Worm (Caenorhabditis elegans) whole organism, L1 larva: ENCODE data around the gene K10H10.9.
A peak's percentile ranks its signal among the peaks of the same experiment; 100 is the strongest.

Source experiments
- aly-2 ChIP-seq: fragments of 150-350 bp; optimal IDR thresholded peaks from 2 replicates; lab custom pipeline; 2014; ENCODE audit warnings: missing biosample characterization, missing genetic modification characterization
- blmp-1 ChIP-seq: fragments of 150-350 bp; optimal IDR thresholded peaks from 2 replicates; lab custom pipeline; 2014; ENCODE audit warnings: missing biosample characterization, missing genetic modification characterization
- ceh-63 ChIP-seq: fragments of 200-800 bp; sonication (Bioruptor generic); optimal IDR thresholded peaks from 2 replicates; lab custom pipeline; 2018; ENCODE audit warnings: mild to moderate bottlenecking, missing genetic modification characterization, missing compliant biosample characterization
- dpl-1 ChIP-seq, 3 experiments: fragments of 150-350 bp in 2 of 3; sonication (generic microtip) in 1 of 3; optimal IDR thresholded peaks; 2 replicates each; lab custom pipeline; 2014 to 2017; ENCODE audit warnings: missing biosample characterization in 3 of 3, missing genetic modification characterization in 3 of 3, missing genetic modification reagents in 3 of 3
- dsc-1 ChIP-seq: sonication (generic microtip); optimal IDR thresholded peaks from 2 replicates; lab custom pipeline; 2016; ENCODE audit warnings: mild to moderate bottlenecking, missing genetic modification characterization, missing compliant biosample characterization
- efl-1 ChIP-seq, 4 experiments: fragments of 150-350 bp; optimal IDR thresholded peaks in 3 of 4; peaks in 1 of 4; 1 replicate in 1 of 4; 2 replicates in 3 of 4; lab custom pipeline; 2014; ENCODE audit warnings: missing biosample characterization in 2 of 4, missing genetic modification characterization in 2 of 4, missing genetic modification reagents in 2 of 4
- egl-13 ChIP-seq: sonication (generic microtip); optimal IDR thresholded peaks from 2 replicates; lab custom pipeline; 2016; ENCODE audit warnings: missing genotype, missing genetic modification reagents, missing genetic modification characterization, missing compliant biosample characterization
- elt-2 ChIP-seq: sonication (generic microtip); optimal IDR thresholded peaks from 2 replicates; lab custom pipeline; 2016; ENCODE audit warnings: missing genetic modification characterization, mild to moderate bottlenecking, inconsistent platforms, missing compliant biosample characterization, missing genetic modification reagents
- elt-3 ChIP-seq, 6 experiments: fragments of 150-350 bp in 1 of 6; sonication (generic microtip); optimal IDR thresholded peaks; 2 replicates each; lab custom pipeline; 2017 to 2018; ENCODE audit warnings: missing biosample characterization in 6 of 6, missing genetic modification characterization in 6 of 6, inconsistent platforms in 1 of 6
- fkh-10 ChIP-seq: sonication (generic microtip); optimal IDR thresholded peaks from 2 replicates; lab custom pipeline; 2017; ENCODE audit warnings: missing biosample characterization, missing genetic modification reagents, missing genetic modification characterization
- fkh-8 ChIP-seq: sonication (generic microtip); optimal IDR thresholded peaks from 2 replicates; lab custom pipeline; 2016; ENCODE audit warnings: mild to moderate bottlenecking, missing genetic modification characterization, missing compliant biosample characterization
- grh-1 ChIP-seq: fragments of 200-800 bp; sonication (Bioruptor generic); IDR thresholded peaks from 2 replicates; pipeline ENCODE4 v1.3.6; 2022; ENCODE audit warnings: missing genetic modification reagents, missing genetic modification characterization, missing compliant biosample characterization
- hlh-17 ChIP-seq: fragments of 200-800 bp; sonication (Bioruptor generic); optimal IDR thresholded peaks from 2 replicates; lab custom pipeline; 2018; ENCODE audit warnings: missing genetic modification characterization, mild to moderate bottlenecking, missing compliant biosample characterization, moderate library complexity, borderline replicate concordance
- hlh-4 ChIP-seq: sonication (generic microtip); optimal IDR thresholded peaks from 2 replicates; lab custom pipeline; 2016; ENCODE audit warnings: mild to moderate bottlenecking, missing genetic modification characterization, missing compliant biosample characterization
- hpl-2 ChIP-seq: fragments of 150-350 bp; optimal IDR thresholded peaks from 2 replicates; lab custom pipeline; 2014; ENCODE audit warnings: missing biosample characterization, missing genetic modification reagents, missing genetic modification characterization
- irx-1 ChIP-seq: sonication (generic microtip); optimal IDR thresholded peaks from 2 replicates; lab custom pipeline; 2016; ENCODE audit warnings: missing genetic modification characterization, missing compliant biosample characterization
- lin-13 ChIP-seq: fragments of 150-350 bp; optimal IDR thresholded peaks from 2 replicates; lab custom pipeline; 2014; ENCODE audit warnings: missing biosample characterization, missing genetic modification reagents, missing genetic modification characterization
- lin-35 ChIP-seq, 2 experiments: fragments of 150-350 bp; optimal IDR thresholded peaks; 2 replicates each; lab custom pipeline; 2014; ENCODE audit warnings: missing biosample characterization in 2 of 2, missing genetic modification characterization in 2 of 2, missing genetic modification reagents in 2 of 2
- lir-3 ChIP-seq: sonication (generic microtip); optimal IDR thresholded peaks from 2 replicates; lab custom pipeline; 2016; ENCODE audit warnings: mild to moderate bottlenecking, missing genetic modification characterization, moderate library complexity, missing compliant biosample characterization; ENCODE audit not compliant: poor library complexity
- lsy-2 ChIP-seq, 2 experiments: fragments of 150-350 bp; optimal IDR thresholded peaks; 2 replicates each; lab custom pipeline; 2014; ENCODE audit warnings: missing biosample characterization in 2 of 2, missing genetic modification characterization in 2 of 2
- mdl-1 ChIP-seq, 2 experiments: fragments of 150-350 bp; optimal IDR thresholded peaks; 2 replicates each; lab custom pipeline; 2014 to 2017; ENCODE audit warnings: missing biosample characterization in 2 of 2, missing genetic modification characterization in 2 of 2, inconsistent platforms in 1 of 2
- nhr-11 ChIP-seq: fragments of 150-350 bp; optimal IDR thresholded peaks from 2 replicates; lab custom pipeline; 2014; ENCODE audit warnings: missing biosample characterization, missing genetic modification characterization
- nhr-12 ChIP-seq: sonication (generic microtip); optimal IDR thresholded peaks from 2 replicates; lab custom pipeline; 2017; ENCODE audit warnings: missing biosample characterization, missing genetic modification characterization
- nhr-19 ChIP-seq: fragments of 200-800 bp; sonication (Bioruptor generic); conservative IDR thresholded peaks from 2 replicates; pipeline ENCODE4 v1.3.6; 2022; ENCODE audit warnings: missing genetic modification characterization, missing compliant biosample characterization
- nhr-47 ChIP-seq: sonication (generic microtip); optimal IDR thresholded peaks from 2 replicates; lab custom pipeline; 2016; ENCODE audit warnings: mild to moderate bottlenecking, missing genetic modification characterization, moderate library complexity, missing compliant biosample characterization
- nhr-76 ChIP-seq: sonication (generic microtip); optimal IDR thresholded peaks from 2 replicates; lab custom pipeline; 2017; ENCODE audit warnings: missing biosample characterization, missing genetic modification characterization
- nhr-77 ChIP-seq: fragments of 150-350 bp; optimal IDR thresholded peaks from 2 replicates; lab custom pipeline; 2014; ENCODE audit warnings: missing biosample characterization, missing genetic modification characterization
- nhr-85 ChIP-seq: sonication (generic microtip); peaks from one replicate; lab custom pipeline; 2016; ENCODE audit warnings: missing genetic modification characterization, inconsistent platforms, missing compliant biosample characterization
- rnt-1 ChIP-seq: sonication (generic microtip); optimal IDR thresholded peaks from 2 replicates; lab custom pipeline; 2016; ENCODE audit warnings: mild to moderate bottlenecking, missing genetic modification characterization, moderate library complexity, missing compliant biosample characterization
- snpc-4 ChIP-seq: fragments of 150-350 bp; optimal IDR thresholded peaks from 2 replicates; lab custom pipeline; 2014; ENCODE audit warnings: missing biosample characterization, missing genetic modification characterization
- snu-23 ChIP-seq: sonication (generic microtip); optimal IDR thresholded peaks from 2 replicates; lab custom pipeline; 2016; ENCODE audit warnings: missing genetic modification characterization, missing compliant biosample characterization
- sptf-1 ChIP-seq: fragments of 150-350 bp; optimal IDR thresholded peaks from 2 replicates; lab custom pipeline; 2014; ENCODE audit warnings: missing biosample characterization, missing genetic modification characterization
- sup-37 ChIP-seq: fragments of 200-800 bp; sonication (Bioruptor generic); optimal IDR thresholded peaks from 2 replicates; lab custom pipeline; 2018; ENCODE audit warnings: mild to moderate bottlenecking, missing genetic modification characterization, missing compliant biosample characterization
- swsn-7 ChIP-seq: sonication (generic microtip); optimal IDR thresholded peaks from 2 replicates; lab custom pipeline; 2016; ENCODE audit warnings: missing genetic modification characterization, missing compliant biosample characterization
- tbx-2 ChIP-seq: sonication (generic microtip); optimal IDR thresholded peaks from 2 replicates; lab custom pipeline; 2016; ENCODE audit warnings: missing genetic modification characterization, missing compliant biosample characterization
- unc-62 ChIP-seq: fragments of 150-350 bp; optimal IDR thresholded peaks from 2 replicates; lab custom pipeline; 2014; ENCODE audit warnings: missing biosample characterization, missing genetic modification reagents, missing genetic modification characterization
- xbp-1 ChIP-seq: sonication (generic microtip); optimal IDR thresholded peaks from 2 replicates; lab custom pipeline; 2016; ENCODE audit warnings: missing genetic modification characterization, missing compliant biosample characterization
- zip-4 ChIP-seq: fragments of 200-800 bp; sonication (Bioruptor generic); optimal IDR thresholded peaks from 2 replicates; lab custom pipeline; 2018; ENCODE audit warnings: mild to moderate bottlenecking, missing genetic modification characterization, moderate library complexity, missing compliant biosample characterization

The K10H10.9 gene

ce11 chrII:14488661-14489060 is 26.3 kb downstream of the K10H10.9 start, which contains the start of gene usp-14 (continued):
- TF ChIP-seq unc-62 (GFP tag; lab: Kevin White, UChicago) (no peak), snpc-4 (peak; percentile 68), nhr-47 (peak; percentile 73), snu-23 (GFP tag; lab: Kevin White, UChicago) (peak; percentile 72), xbp-1 (tag; lab: Kevin White, UChicago) (peak; percentile 63), swsn-7 (peak; percentile 66), tbx-2 (peak; percentile 66), grh-1 (GFP tag; lab: Robert Waterston, UW) (peak; percentile 37; the same call in 1 of the 2 replicates), lin-13 (GFP tag; lab: Kevin White, UChicago) (no peak), fkh-10 (GFP tag; lab: Kevin White, UChicago) (no peak), irx-1 (tag; lab: Kevin White, UChicago) (peak; percentile 51), elt-2 (tag; lab: Kevin White, UChicago) (no peak), egl-13 (tag; lab: Kevin White, UChicago) (peak; percentile 20), ceh-63 (GFP tag; lab: Kevin White, UChicago) (no peak), lsy-2 (tag; optimal IDR thresholded peaks at IDR 0.05; lab: Kevin White, UChicago) (peak; percentile 70 to 78), nhr-77 (tag; lab: Kevin White, UChicago) (peak; percentile 58), aly-2 (tag; lab: Kevin White, UChicago) (no peak), hlh-4 (tag; lab: Kevin White, UChicago) (no peak), rnt-1 (tag; lab: Kevin White, UChicago) (peak; percentile 72), mdl-1 (tag; optimal IDR thresholded peaks at IDR 0.05; lab: Kevin White, UChicago) (peak in 1 of 2 experiments; percentile 52), nhr-11 (no peak), dsc-1 (peak; percentile 40), nhr-85 (tag; lab: Kevin White, UChicago) (peak; percentile 79), lir-3 (tag; lab: Kevin White, UChicago) (peak; percentile 8), hlh-17 (GFP tag; lab: Kevin White, UChicago) (no peak), nhr-19 (GFP tag; lab: Robert Waterston, UW) (peak; percentile 63), fkh-8 (peak; percentile 55)

ce11 chrII:14483813-14484212 is 31.1 kb downstream of the K10H10.9 start:
- TF ChIP-seq efl-1 (optimal IDR thresholded peaks at IDR 0.05; lab: Kevin White, UChicago) (no peak), efl-1 (GFP tag; optimal IDR thresholded peaks at IDR 0.05 in 1 of 2; lab: Kevin White, UChicago) (peak in 1 of 2 experiments; percentile 62), sptf-1 (no peak), hpl-2 (no peak), nhr-12 (no peak), hlh-17 (GFP tag; lab: Kevin White, UChicago) (no peak), sup-37 (GFP tag; lab: Kevin White, UChicago) (no peak)

ce11 chrII:14480772-14481171 is 34.1 kb downstream of the K10H10.9 start:
- TF ChIP-seq elt-3 (tag; optimal IDR thresholded peaks at IDR 0.05; lab: Kevin White, UChicago) (peak in 1 of 6 experiments; percentile 21), blmp-1 (tag; lab: Kevin White, UChicago) (peak; percentile 84), nhr-85 (tag; lab: Kevin White, UChicago) (peak; percentile 4), nhr-76 (tag; lab: Kevin White, UChicago) (no peak), hlh-4 (tag; lab: Kevin White, UChicago) (no peak), grh-1 (GFP tag; lab: Robert Waterston, UW) (peak; percentile 48)
- TF ChIP-seq, all 84 proteins: peak for 4

ce11 chrII:14479583-14480245 is 35.2 kb downstream of the K10H10.9 start, which contains the start of gene C13B4.1:
TSS of gene C13B4.1 (minus strand) at chrII:14479633.
- peak; percentile 45 to 76 (median 57) for TF ChIP-seq dpl-1 (GFP tag; optimal IDR thresholded peaks at IDR 0.05; lab: Kevin White, UChicago)
- TF ChIP-seq zip-4 (GFP tag; lab: Kevin White, UChicago) = no peak
- no peak for TF ChIP-seq nhr-76 (tag; lab: Kevin White, UChicago)
- no peak for TF ChIP-seq irx-1 (tag; lab: Kevin White, UChicago)
- peak; percentile 31 to 85 for TF ChIP-seq lin-35 (GFP tag; optimal IDR thresholded peaks at IDR 0.05; lab: Kevin White, UChicago)
- no peak for TF ChIP-seq hlh-4 (tag; lab: Kevin White, UChicago)
- peak; percentile 59 for TF ChIP-seq hpl-2
- peak; percentile 76 to 96 for TF ChIP-seq efl-1 (optimal IDR thresholded peaks at IDR 0.05; lab: Kevin White, UChicago)
- TF ChIP-seq efl-1 (GFP tag; optimal IDR thresholded peaks at IDR 0.05 in 1 of 2; lab: Kevin White, UChicago) = peak; percentile 75 to 96
- TF ChIP-seq snu-23 (GFP tag; lab: Kevin White, UChicago) = no peak
- no peak for TF ChIP-seq nhr-12
- TF ChIP-seq nhr-85 (tag; lab: Kevin White, UChicago) = peak; percentile 71
- TF ChIP-seq nhr-77 (tag; lab: Kevin White, UChicago) = no peak
